Fruit fly (Drosophila melanogaster) Kc167 (cell line): ENCODE measurements around the gene CG11964.

Experiments
- Sin3A ChIP-seq: fragments of >200 bp; optimal IDR thresholded peaks from 2 replicates; lab custom pipeline; 2018; ENCODE audit warnings: missing external identifiers
- h ChIP-seq: fragments of >200 bp; optimal IDR thresholded peaks from 3 replicates; lab custom pipeline; 2018; ENCODE audit warnings: missing external identifiers
- insv ChIP-seq: fragments of >200 bp; optimal IDR thresholded peaks from 3 replicates; lab custom pipeline; 2018; ENCODE audit warnings: missing external identifiers
- psq ChIP-seq: fragments of >200 bp; optimal IDR thresholded peaks from 2 replicates; lab custom pipeline; 2017; ENCODE audit warnings: missing external identifiers

- TF ChIP-seq psq (no peak), h (lab: Kevin White, UChicago) (no peak), Sin3A (lab: Kevin White, UChicago) (no peak), insv (lab: Kevin White, UChicago) (no peak)
Measured at dm6 chr3R:8960329-8960728, 15.5 kb upstream of the CG11964 start.
